Worm (Caenorhabditis elegans) whole organism, late embryonic: ENCODE results near the gene let-756.

ENCODE experiments used
- C38D4.7 ChIP-seq: fragments of 200-800 bp; sonication (Bioruptor generic); optimal IDR thresholded peaks from 2 replicates; lab custom pipeline; 2018; ENCODE audit warnings: mild to moderate bottlenecking, missing genetic modification characterization, moderate library complexity, missing compliant biosample characterization
- K02D7.2 ChIP-seq: sonication (generic microtip); optimal IDR thresholded peaks from 2 replicates; lab custom pipeline; 2017; ENCODE audit warnings: mild to moderate bottlenecking, missing genetic modification characterization, missing compliant biosample characterization
- Y22D7AL.16 ChIP-seq: sonication (generic microtip); optimal IDR thresholded peaks from 2 replicates; lab custom pipeline; 2016; ENCODE audit warnings: missing genetic modification characterization, missing compliant biosample characterization
- ceh-19 ChIP-seq: fragments of 200-800 bp; sonication (Bioruptor generic); optimal IDR thresholded peaks from 2 replicates; lab custom pipeline; 2018; ENCODE audit warnings: mild to moderate bottlenecking, missing genetic modification characterization, missing compliant biosample characterization
- ceh-2 ChIP-seq: sonication (generic microtip); optimal IDR thresholded peaks from 2 replicates; lab custom pipeline; 2016; ENCODE audit warnings: missing genotype, missing genetic modification characterization, missing compliant biosample characterization
- ceh-22 ChIP-seq: sonication (generic microtip); optimal IDR thresholded peaks from 2 replicates; lab custom pipeline; 2017; ENCODE audit warnings: missing biosample characterization, missing genetic modification characterization
- ceh-24 ChIP-seq: sonication (generic microtip); optimal IDR thresholded peaks from 2 replicates; lab custom pipeline; 2016; ENCODE audit warnings: mild to moderate bottlenecking, missing genetic modification characterization, missing compliant biosample characterization
- ceh-30 ChIP-seq: fragments of 150-350 bp; optimal IDR thresholded peaks from 2 replicates; lab custom pipeline; 2014; ENCODE audit warnings: missing biosample characterization, missing genetic modification characterization
- ceh-31 ChIP-seq: sonication (generic microtip); optimal IDR thresholded peaks from 2 replicates; lab custom pipeline; 2016; ENCODE audit warnings: missing genetic modification characterization, missing compliant biosample characterization
- ceh-34 ChIP-seq: sonication (generic microtip); optimal IDR thresholded peaks from 2 replicates; lab custom pipeline; 2016; ENCODE audit warnings: mild to moderate bottlenecking, missing genetic modification characterization, missing compliant biosample characterization
- ceh-6 ChIP-seq: fragments of 200-800 bp; sonication (Bioruptor generic); optimal IDR thresholded peaks from 2 replicates; lab custom pipeline; 2018; ENCODE audit warnings: mild to moderate bottlenecking, missing genetic modification characterization, missing compliant biosample characterization
- ceh-9 ChIP-seq: sonication (generic microtip); optimal IDR thresholded peaks from 2 replicates; lab custom pipeline; 2016; ENCODE audit warnings: mild to moderate bottlenecking, missing genetic modification characterization, inconsistent platforms, missing compliant biosample characterization
- dve-1 ChIP-seq: sonication (generic microtip); optimal IDR thresholded peaks from 2 replicates; lab custom pipeline; 2017; ENCODE audit warnings: antibody characterized with exemption, mild to moderate bottlenecking, missing genetic modification characterization, missing compliant biosample characterization
- elt-2 ChIP-seq: sonication (generic microtip); optimal IDR thresholded peaks from 2 replicates; lab custom pipeline; 2016; ENCODE audit warnings: missing genetic modification reagents, missing genetic modification characterization, missing compliant biosample characterization
- elt-4 ChIP-seq: sonication (generic microtip); optimal IDR thresholded peaks from 2 replicates; lab custom pipeline; 2016; ENCODE audit warnings: missing genetic modification characterization, missing compliant biosample characterization
- eyg-1 ChIP-seq: sonication (generic microtip); optimal IDR thresholded peaks from 2 replicates; lab custom pipeline; 2016; ENCODE audit warnings: missing genotype, missing genetic modification characterization, missing compliant biosample characterization
- fkh-6 ChIP-seq: sonication (generic microtip); optimal IDR thresholded peaks from 2 replicates; lab custom pipeline; 2016; ENCODE audit warnings: missing genetic modification characterization, missing compliant biosample characterization
- gmeb-2 ChIP-seq: sonication (generic microtip); optimal IDR thresholded peaks from 2 replicates; lab custom pipeline; 2016; ENCODE audit warnings: missing genetic modification characterization, inconsistent platforms, missing compliant biosample characterization
- hlh-15 ChIP-seq: sonication (generic microtip); optimal IDR thresholded peaks from 2 replicates; lab custom pipeline; 2016; ENCODE audit warnings: missing genetic modification characterization, missing compliant biosample characterization
- hlh-30 ChIP-seq: sonication (generic microtip); optimal IDR thresholded peaks from 2 replicates; lab custom pipeline; 2017; ENCODE audit warnings: antibody characterized with exemption, missing genetic modification characterization, missing compliant biosample characterization; ENCODE audit not compliant: insufficient read depth
- hlh-6 ChIP-seq: sonication (generic microtip); optimal IDR thresholded peaks from 2 replicates; lab custom pipeline; 2016; ENCODE audit warnings: missing genotype, missing genetic modification characterization, missing compliant biosample characterization
- lim-6 ChIP-seq: sonication (generic microtip); optimal IDR thresholded peaks from 2 replicates; lab custom pipeline; 2016; ENCODE audit warnings: missing genetic modification characterization, missing compliant biosample characterization
- lin-11 ChIP-seq: fragments of 200-800 bp; sonication (Bioruptor generic); optimal IDR thresholded peaks from 2 replicates; lab custom pipeline; 2018; ENCODE audit warnings: mild to moderate bottlenecking, missing genetic modification characterization, missing compliant biosample characterization
- madf-2 ChIP-seq: sonication (generic microtip); optimal IDR thresholded peaks from 2 replicates; lab custom pipeline; 2017; ENCODE audit warnings: missing genetic modification characterization, missing compliant biosample characterization
- nfya-1 ChIP-seq: sonication (generic microtip); optimal IDR thresholded peaks from 2 replicates; lab custom pipeline; 2017; ENCODE audit warnings: missing genetic modification characterization, mild to moderate bottlenecking, missing compliant biosample characterization, antibody characterized with exemption, moderate library complexity
- nhr-11 ChIP-seq: fragments of 150-350 bp; optimal IDR thresholded peaks from 2 replicates; lab custom pipeline; 2014; ENCODE audit warnings: missing biosample characterization, missing genetic modification characterization
- npax-4 ChIP-seq: sonication (generic microtip); optimal IDR thresholded peaks from 2 replicates; lab custom pipeline; 2016; ENCODE audit warnings: missing genetic modification characterization, missing compliant biosample characterization
- odd-2 ChIP-seq: sonication (generic microtip); optimal IDR thresholded peaks from 2 replicates; lab custom pipeline; 2017; ENCODE audit warnings: antibody characterized with exemption, mild to moderate bottlenecking, missing genetic modification characterization, missing compliant biosample characterization
- pag-3 ChIP-seq: sonication (generic microtip); optimal IDR thresholded peaks from 2 replicates; lab custom pipeline; 2016; ENCODE audit warnings: missing compliant biosample characterization, missing genetic modification characterization, borderline replicate concordance
- pha-2 ChIP-seq: sonication (generic microtip); optimal IDR thresholded peaks from 2 replicates; lab custom pipeline; 2017; ENCODE audit warnings: mild to moderate bottlenecking, missing genetic modification characterization, missing compliant biosample characterization
- pha-4 ChIP-seq: fragments of 150-350 bp; optimal IDR thresholded peaks from 2 replicates; lab custom pipeline; 2018; ENCODE audit warnings: missing biosample characterization, missing genetic modification reagents, missing genetic modification characterization
- pqm-1 ChIP-seq: sonication (generic microtip); optimal IDR thresholded peaks from 2 replicates; lab custom pipeline; 2016; ENCODE audit warnings: missing genetic modification characterization, missing compliant biosample characterization
- ref-2 ChIP-seq: sonication (generic microtip); optimal IDR thresholded peaks from 2 replicates; lab custom pipeline; 2016; ENCODE audit warnings: missing genetic modification characterization, missing compliant biosample characterization
- rnt-1 ChIP-seq: sonication (generic microtip); optimal IDR thresholded peaks from 2 replicates; lab custom pipeline; 2016; ENCODE audit warnings: missing genetic modification characterization, missing compliant biosample characterization
- sdc-2 ChIP-seq: sonication (generic microtip); optimal IDR thresholded peaks from 2 replicates; lab custom pipeline; 2016; ENCODE audit warnings: missing genotype, missing genetic modification characterization, missing compliant biosample characterization
- syd-9 ChIP-seq: sonication (generic microtip); optimal IDR thresholded peaks from 2 replicates; lab custom pipeline; 2016; ENCODE audit warnings: mild to moderate bottlenecking, missing genetic modification characterization, moderate library complexity, missing compliant biosample characterization
- tbx-2 ChIP-seq: sonication (generic microtip); optimal IDR thresholded peaks from 2 replicates; lab custom pipeline; 2016; ENCODE audit warnings: missing genetic modification characterization, missing compliant biosample characterization
- ttx-3 ChIP-seq: sonication (generic microtip); optimal IDR thresholded peaks from 2 replicates; lab custom pipeline; 2016; ENCODE audit warnings: missing genetic modification reagents, missing genetic modification characterization, missing compliant biosample characterization
- unc-3 ChIP-seq, 2 experiments: fragments of 200-800 bp in 1 of 2; sonication (Bioruptor generic) in 1 of 2; sonication (generic microtip) in 1 of 2; conservative IDR thresholded peaks in 1 of 2; optimal IDR thresholded peaks in 1 of 2; 2 replicates each; pipeline versions ENCODE4 v1.3.6 to Lab custom; 2016 to 2022; ENCODE audit warnings: missing compliant biosample characterization in 2 of 2, missing genetic modification characterization in 2 of 2, missing genetic modification reagents in 1 of 2
- unc-42 ChIP-seq: sonication (generic microtip); optimal IDR thresholded peaks from 2 replicates; lab custom pipeline; 2016; ENCODE audit warnings: missing genotype, missing genetic modification characterization, missing compliant biosample characterization
- ztf-16 ChIP-seq: sonication (generic microtip); optimal IDR thresholded peaks from 2 replicates; lab custom pipeline; 2017; ENCODE audit warnings: missing genetic modification characterization, missing compliant biosample characterization

let-756 gene

DNA sequence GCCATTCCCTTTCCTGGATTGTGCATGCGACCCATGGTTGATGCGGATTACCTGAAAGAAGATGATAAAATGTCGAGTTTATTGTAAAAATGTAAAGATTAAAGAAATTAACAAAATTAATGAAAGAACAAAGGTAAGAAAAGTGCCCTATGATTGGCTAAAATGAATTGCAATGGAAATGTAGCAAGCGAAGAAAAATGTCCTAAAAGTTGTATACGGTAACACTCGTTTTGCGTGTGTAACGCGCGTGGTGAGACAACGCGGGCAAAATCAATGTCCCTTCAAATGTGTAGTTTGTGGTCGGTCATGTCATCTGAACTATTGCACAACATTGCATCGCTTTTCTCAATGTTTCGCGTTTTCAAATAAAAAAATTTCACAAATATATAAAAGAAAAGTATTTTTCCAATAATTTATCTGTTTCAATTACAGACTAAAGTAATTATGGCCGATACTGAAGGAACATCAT is 31.9 kb upstream of the let-756 start, which contains the start of the genes rps-13 and nfx-1 (continued):
- TF ChIP-seq sdc-2 (tag; lab: Kevin White, UChicago): no peak
- no peak for TF ChIP-seq lin-11
- TF ChIP-seq gmeb-2 (tag; lab: Kevin White, UChicago): no peak
- TF ChIP-seq fkh-6 (tag; lab: Kevin White, UChicago): no peak
- no peak for TF ChIP-seq pha-2 (tag; lab: Kevin White, UChicago)
- TF ChIP-seq tbx-2: peak; percentile 46
- TF ChIP-seq ceh-6: no peak
- TF ChIP-seq madf-2 (tag; lab: Kevin White, UChicago): no peak
- peak; percentile 87 for TF ChIP-seq ceh-30 (tag; lab: Kevin White, UChicago)
- no peak for TF ChIP-seq elt-4 (tag; lab: Kevin White, UChicago)
- peak; percentile 10 for TF ChIP-seq ceh-2 (tag; lab: Kevin White, UChicago)
- no peak for TF ChIP-seq ceh-22
- no peak for TF ChIP-seq unc-3 (GFP tag; conservative IDR thresholded peaks at IDR 0.05; lab: Robert Waterston, UW)
- no peak for TF ChIP-seq unc-3 (tag; optimal IDR thresholded peaks at IDR 0.05; lab: Kevin White, UChicago)
- no peak for TF ChIP-seq nhr-11
- no peak for TF ChIP-seq eyg-1 (tag; lab: Kevin White, UChicago)
- no peak for TF ChIP-seq hlh-15 (tag; lab: Kevin White, UChicago)
- no peak for TF ChIP-seq ceh-24
- no peak for TF ChIP-seq lim-6
- TF ChIP-seq npax-4 (tag; lab: Kevin White, UChicago): no peak
- peak; percentile 61 for TF ChIP-seq ceh-31
- no peak for TF ChIP-seq K02D7.2 (tag; lab: Kevin White, UChicago)
- no peak for TF ChIP-seq syd-9 (tag; lab: Kevin White, UChicago)
- TF ChIP-seq ceh-19 (GFP tag; lab: Kevin White, UChicago): no peak
- TF ChIP-seq pag-3 (tag; lab: Kevin White, UChicago): no peak
- peak; percentile 93 for TF ChIP-seq nfya-1 (tag; lab: Kevin White, UChicago)
- no peak for TF ChIP-seq odd-2 (tag; lab: Kevin White, UChicago)
- no peak for TF ChIP-seq C38D4.7 (GFP tag; lab: Kevin White, UChicago)
- no peak for TF ChIP-seq pha-4 (tag; lab: Kevin White, UChicago)
- peak; percentile 38 for TF ChIP-seq unc-42 (tag; lab: Kevin White, UChicago)
- TF ChIP-seq ceh-34 (tag; lab: Kevin White, UChicago): peak; percentile 43
- no peak for TF ChIP-seq ttx-3 (tag; lab: Kevin White, UChicago)
- peak; percentile 35 for TF ChIP-seq ref-2 (tag; lab: Kevin White, UChicago)
- peak; percentile 66 for TF ChIP-seq rnt-1 (tag; lab: Kevin White, UChicago)
- no peak for TF ChIP-seq ceh-9
- no peak for TF ChIP-seq ztf-16 (tag; lab: Kevin White, UChicago)
- peak; percentile 14 for TF ChIP-seq dve-1 (tag; lab: Kevin White, UChicago)
- TF ChIP-seq pqm-1 (tag; lab: Kevin White, UChicago): no peak
- TF ChIP-seq hlh-6: no peak
- TF ChIP-seq elt-2: peak; percentile 36
- no peak for TF ChIP-seq Y22D7AL.16 (tag; lab: Kevin White, UChicago)
- TF ChIP-seq, all 69 proteins: peak for 16

DNA sequence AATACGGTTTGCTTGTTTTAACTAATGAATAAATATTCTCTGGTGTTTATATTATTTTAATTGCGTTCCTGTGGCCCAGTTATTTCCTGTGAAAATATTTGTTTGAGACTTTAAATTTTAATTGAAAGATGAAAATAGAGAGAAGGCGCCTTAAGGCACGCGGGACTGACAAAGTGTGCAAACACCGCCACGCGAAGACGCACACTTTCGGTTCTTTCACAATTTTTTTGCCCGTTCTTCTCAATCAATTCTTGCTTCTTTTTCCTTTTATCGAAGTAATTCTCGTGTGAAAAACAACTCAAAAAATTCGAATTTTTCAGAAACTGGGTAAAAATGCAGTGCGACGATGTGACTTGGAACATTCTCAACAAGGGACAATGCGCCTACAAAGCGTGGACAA is 27.8 kb upstream of the let-756 start, which contains the start of gene C16A3.6:
C16A3.6 (plus strand) TSS at position 84 of the 400 bp plus-strand sequence.
- TF ChIP-seq hlh-30 (peak; percentile 25), hlh-6 (no peak)
- TF ChIP-seq, all 69 proteins: peak for 1
